Fruit fly (Drosophila melanogaster): ENCODE data around the gene CG13299.
A peak's percentile ranks its signal among the peaks of the same experiment; 100 is the strongest.

The CG13299 gene

DNA sequence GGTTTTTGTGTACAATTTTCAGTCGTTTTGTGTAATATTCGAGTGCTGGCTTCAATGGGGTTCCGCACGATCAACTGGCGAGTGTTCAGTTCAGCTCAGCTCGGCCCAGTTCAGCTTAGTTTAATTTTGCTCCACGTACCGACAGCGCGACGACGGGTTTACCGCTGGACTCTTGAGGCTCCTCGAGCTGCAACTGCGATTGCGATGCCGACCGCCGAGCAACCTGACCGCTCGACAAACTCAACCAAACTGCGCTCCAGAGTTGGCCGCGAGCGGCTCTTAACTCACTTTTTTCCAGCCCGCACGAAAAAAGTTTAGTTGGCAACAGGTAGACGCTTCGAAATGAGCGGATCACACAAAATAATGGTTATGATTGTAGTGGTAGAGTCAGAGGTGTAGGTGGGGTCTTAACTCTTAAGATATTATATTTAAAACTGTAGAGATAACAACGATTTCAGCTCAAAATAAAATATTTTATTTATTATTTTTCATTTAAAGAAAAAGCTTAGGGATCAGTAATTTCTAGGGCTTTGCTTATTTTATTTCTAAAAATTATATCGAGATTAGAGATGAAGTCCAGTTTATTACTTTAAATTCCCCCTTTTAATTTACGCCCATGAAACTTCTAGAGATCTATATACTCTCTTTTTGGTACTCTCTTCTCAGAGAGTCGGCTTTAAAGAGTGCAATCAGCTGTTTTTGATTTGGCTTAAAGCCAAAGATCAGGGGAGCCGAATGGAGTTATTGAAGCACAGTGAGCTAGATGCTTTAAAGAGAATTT, 24.4 kb upstream of the CG13299 start, which contains the start of gene Best2 (continued):
- TF ChIP-seq pan (optimal IDR thresholded peaks at IDR 0.05) = no peak
- peak; percentile 91 for TF ChIP-seq tai (GFP tag; optimal IDR thresholded peaks at IDR 0.05)
- peak; percentile 7 for TF ChIP-seq Dif (GFP tag; optimal IDR thresholded peaks at IDR 0.05; ENCODE audit: partially characterized antibody)
- peak; percentile 91 for TF ChIP-seq Rel (GFP tag; optimal IDR thresholded peaks at IDR 0.05)
- TF ChIP-seq Rel (tag; optimal IDR thresholded peaks at IDR 0.05) = peak; percentile 82
- peak; percentile 73 for TF ChIP-seq sv (GFP tag; optimal IDR thresholded peaks at IDR 0.05)

DNA sequence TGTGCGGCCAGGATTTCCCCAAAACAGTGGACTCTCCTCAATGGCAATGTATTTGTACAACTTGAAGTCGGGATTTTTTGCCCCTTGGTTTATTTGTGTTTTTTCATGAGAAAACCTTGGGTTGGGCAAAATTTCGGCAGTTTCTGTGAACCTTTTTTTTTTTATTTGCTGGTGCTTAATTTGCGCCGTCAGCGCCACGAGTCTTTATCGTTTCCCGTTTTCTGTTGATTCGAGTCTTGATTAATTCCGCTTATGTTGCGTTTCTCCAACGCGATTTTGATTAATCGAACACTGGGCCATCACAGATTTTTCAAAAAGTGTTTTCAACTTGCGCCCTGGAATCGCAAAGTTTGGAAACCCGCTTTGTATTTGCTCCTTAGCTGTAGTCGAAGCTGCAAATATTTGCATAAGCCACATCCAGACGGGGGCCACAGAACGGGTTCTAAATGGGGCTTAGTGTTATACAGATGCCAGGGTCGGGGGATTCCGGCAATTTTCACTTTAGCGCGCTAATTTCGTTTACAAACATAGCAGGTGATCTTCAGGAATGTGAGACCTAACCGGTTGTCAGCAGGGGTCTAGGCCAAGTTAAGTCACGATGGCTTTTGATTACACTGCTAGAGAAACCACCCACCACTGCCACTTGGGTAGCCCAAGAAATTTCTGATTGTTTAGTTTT, 22.4 kb upstream of the CG13299 start:
- TF ChIP-seq Rel (GFP tag; optimal IDR thresholded peaks at IDR 0.05) = no peak
- TF ChIP-seq Rel (tag; optimal IDR thresholded peaks at IDR 0.05) = peak; percentile 74
- no peak for TF ChIP-seq Mio (GFP tag; optimal IDR thresholded peaks at IDR 0.05)

DNA sequence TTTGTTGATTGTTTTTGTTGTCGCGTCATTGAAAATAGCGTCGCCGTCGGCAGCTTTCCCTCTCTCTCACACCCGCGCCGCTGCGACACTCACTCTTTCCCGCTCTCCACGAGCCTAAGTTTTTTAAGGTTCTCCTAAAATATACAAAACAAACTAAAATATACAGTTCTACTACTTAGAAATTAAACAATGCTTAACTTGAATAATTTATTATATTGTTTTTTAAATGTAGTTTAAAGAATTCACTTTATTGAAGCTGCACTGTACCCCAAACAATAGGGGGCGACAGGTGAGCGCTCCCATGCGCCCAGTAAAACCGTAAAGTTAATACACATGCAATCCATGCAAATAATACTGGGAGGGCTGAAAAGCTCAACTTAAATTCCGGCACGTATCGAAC, 21.6 kb upstream of the CG13299 start:
- TF ChIP-seq Dfd (GFP tag; optimal IDR thresholded peaks at IDR 0.05) = no peak
- no peak for TF ChIP-seq GATAd (GFP tag; optimal IDR thresholded peaks at IDR 0.05)
- TF ChIP-seq Abd-B (GFP tag; optimal IDR thresholded peaks at IDR 0.05) = no peak

DNA sequence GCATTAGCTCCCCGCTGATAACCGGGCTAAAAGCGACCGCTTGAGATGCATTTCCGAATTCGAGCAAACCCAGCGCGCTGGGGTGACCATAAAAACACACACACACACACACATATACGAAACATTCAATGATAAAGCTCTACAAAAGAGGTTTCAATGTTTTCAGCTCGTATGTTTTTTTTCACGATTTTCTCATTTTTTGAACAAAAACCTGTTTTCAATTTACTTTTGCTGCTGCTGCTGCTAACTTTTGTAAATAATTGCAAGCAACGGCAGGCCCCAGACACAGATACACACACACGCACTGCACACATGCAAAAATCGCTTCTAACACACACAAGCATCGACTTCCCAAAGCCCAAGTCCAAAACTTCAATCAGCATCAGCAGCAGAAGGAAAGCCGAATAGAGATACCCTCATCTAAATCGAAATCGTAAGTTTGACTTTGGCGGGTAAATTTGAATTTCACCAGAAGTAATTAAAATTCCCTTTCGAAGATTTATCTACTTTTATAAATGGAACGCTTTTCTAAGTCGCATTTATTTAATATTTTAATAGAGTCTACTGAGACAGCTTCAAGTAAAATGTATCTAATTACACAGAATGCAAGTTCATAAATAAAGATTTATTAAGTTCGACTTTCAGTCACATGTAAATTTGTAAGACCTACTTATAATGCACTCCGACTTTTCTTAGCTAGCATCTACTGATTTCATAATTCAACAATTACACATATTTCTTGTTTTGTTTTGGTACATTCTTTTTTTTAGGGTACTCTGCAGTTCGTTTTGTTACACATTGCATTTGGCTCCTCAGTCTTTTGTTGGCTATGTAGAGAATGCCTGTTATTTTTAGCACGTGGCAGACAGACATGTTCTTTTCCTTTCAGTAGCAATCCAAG, 17.3 kb upstream of the CG13299 start:
- TF ChIP-seq dsf (GFP tag; optimal IDR thresholded peaks at IDR 0.05; ENCODE audit: borderline replicate concordance) = no peak
- TF ChIP-seq Jra (GFP tag; optimal IDR thresholded peaks at IDR 0.05) = no peak
- peak; percentile 38 for TF ChIP-seq psq (GFP tag; optimal IDR thresholded peaks at IDR 0.05)
- no peak for TF ChIP-seq dl (GFP tag; optimal IDR thresholded peaks at IDR 0.05; ENCODE audit: insufficient read depth in 1 of 2, partially characterized antibody in 2 of 2)
- TF ChIP-seq foxo (GFP tag; optimal IDR thresholded peaks at IDR 0.05) = peak in 1 of 2 experiments; percentile 49
- peak; percentile 49 for TF ChIP-seq brk (GFP tag; optimal IDR thresholded peaks at IDR 0.05)
- no peak for TF ChIP-seq Hnf4 (GFP tag; optimal IDR thresholded peaks at IDR 0.05)
- peak; percentile 14 for TF ChIP-seq h (GFP tag; optimal IDR thresholded peaks at IDR 0.05)
- peak; percentile 33 for TF ChIP-seq fru (GFP tag; optimal IDR thresholded peaks at IDR 0.05)
- TF ChIP-seq jim (GFP tag; optimal IDR thresholded peaks at IDR 0.05) = no peak
- no peak for TF ChIP-seq CG32264 (GFP tag; optimal IDR thresholded peaks at IDR 0.05)
- no peak for TF ChIP-seq GATAd (GFP tag; optimal IDR thresholded peaks at IDR 0.05)
- TF ChIP-seq Mio (GFP tag; optimal IDR thresholded peaks at IDR 0.05) = no peak
- TF ChIP-seq lola (GFP tag; optimal IDR thresholded peaks at IDR 0.05) = no peak
- peak; percentile 13 for TF ChIP-seq Vsx2 (GFP tag; optimal IDR thresholded peaks at IDR 0.05; ENCODE audit: partially characterized antibody)
- TF ChIP-seq woc (GFP tag; optimal IDR thresholded peaks at IDR 0.05) = peak; percentile 86
- peak; percentile 13 for TF ChIP-seq ey (GFP tag; optimal IDR thresholded peaks at IDR 0.05)
- TF ChIP-seq Sp1 (GFP tag; optimal IDR thresholded peaks at IDR 0.05) = peak; percentile 39
- TF ChIP-seq usp (GFP tag; optimal IDR thresholded peaks at IDR 0.05) = no peak
- no peak for TF ChIP-seq dmrt93B (GFP tag; optimal IDR thresholded peaks at IDR 0.05)
- peak; percentile 2 for TF ChIP-seq br (GFP tag; optimal IDR thresholded peaks at IDR 0.05)
- peak; percentile 60 for TF ChIP-seq CrebA (GFP tag; optimal IDR thresholded peaks at IDR 0.05; ENCODE audit: borderline replicate concordance)
- TF ChIP-seq OdsH (GFP tag; optimal IDR thresholded peaks at IDR 0.05) = peak; percentile 13
- no peak for TF ChIP-seq Dfd (GFP tag; optimal IDR thresholded peaks at IDR 0.05)
- TF ChIP-seq rgr (GFP tag; optimal IDR thresholded peaks at IDR 0.05) = peak; percentile 15
- no peak for TF ChIP-seq Dif (GFP tag; optimal IDR thresholded peaks at IDR 0.05; ENCODE audit: partially characterized antibody)
- no peak for TF ChIP-seq Hr83 (GFP tag; optimal IDR thresholded peaks at IDR 0.05; ENCODE audit: poor library complexity, severe bottlenecking)
- no peak for TF ChIP-seq sage (GFP tag; optimal IDR thresholded peaks at IDR 0.05)
- TF ChIP-seq CG9705 (GFP tag; optimal IDR thresholded peaks at IDR 0.05) = no peak
- no peak for TF ChIP-seq pan (optimal IDR thresholded peaks at IDR 0.05)
- no peak for TF ChIP-seq tai (GFP tag; optimal IDR thresholded peaks at IDR 0.05)
- TF ChIP-seq Rel (GFP tag; optimal IDR thresholded peaks at IDR 0.05) = peak; percentile 62
- peak; percentile 46 for TF ChIP-seq Rel (tag; optimal IDR thresholded peaks at IDR 0.05)
- no peak for TF ChIP-seq HLH106 (tag; optimal IDR thresholded peaks at IDR 0.05)

Measured in whole organism, wandering third instar larva.